Fruit fly (Drosophila melanogaster) whole organism, embryonic: ENCODE results near the gene CG3909.
A peak's percentile ranks its signal among the peaks of the same experiment; 100 is the strongest.

ENCODE experiments used
- CG11696 ChIP-seq: fragments of 200-800 bp; sonication (Bioruptor generic); IDR thresholded peaks from 2 replicates; pipeline ENCODE4 v1.3.6; 2022; ENCODE audit warnings: missing biosample characterization, missing genetic modification characterization
- CG11723 ChIP-seq: fragments of 200-800 bp; sonication (Bioruptor generic); optimal IDR thresholded peaks from 2 replicates; lab custom pipeline; 2017; ENCODE audit warnings: missing biosample characterization, mild to moderate bottlenecking, missing genetic modification characterization
- CG12744 ChIP-seq: fragments of 200-800 bp; sonication (Bioruptor generic); optimal IDR thresholded peaks from 2 replicates; lab custom pipeline; 2016; ENCODE audit warnings: missing biosample characterization, missing genetic modification characterization
- CG13296 ChIP-seq: fragments of 200-800 bp; sonication (Bioruptor generic); optimal IDR thresholded peaks from 3 replicates; lab custom pipeline; 2018; ENCODE audit warnings: missing biosample characterization, mild to moderate bottlenecking, missing genetic modification characterization
- CG17186 ChIP-seq: fragments of 200-800 bp; sonication (Bioruptor generic); optimal IDR thresholded peaks from 3 replicates; lab custom pipeline; 2017; ENCODE audit warnings: missing biosample characterization, missing genetic modification reagents, missing genetic modification characterization
- CG34224 ChIP-seq: fragments of 200-800 bp; sonication (Bioruptor generic); IDR thresholded peaks from 3 replicates; pipeline ENCODE4 v1.3.6; 2022; ENCODE audit warnings: missing biosample characterization, missing genetic modification characterization; ENCODE audit not compliant: partially characterized antibody
- CG34376 ChIP-seq: fragments of 200-800 bp; sonication (Bioruptor generic); optimal IDR thresholded peaks from 2 replicates; lab custom pipeline; 2018; ENCODE audit warnings: missing biosample characterization, mild to moderate bottlenecking, missing genetic modification characterization
- CG34422 ChIP-seq: fragments of 200-800 bp; sonication (Bioruptor generic); IDR thresholded peaks from 3 replicates; pipeline ENCODE4 v1.3.6; 2022; ENCODE audit warnings: missing biosample characterization, missing genetic modification characterization
- CG4282 ChIP-seq: fragments of 200-800 bp; sonication (Bioruptor generic); optimal IDR thresholded peaks from 2 replicates; lab custom pipeline; 2016; ENCODE audit warnings: missing biosample characterization, missing genetic modification characterization
- CG6272 ChIP-seq: fragments of 200-800 bp; sonication (Bioruptor generic); IDR thresholded peaks from 2 replicates; pipeline ENCODE4 v1.3.6; 2022; ENCODE audit warnings: missing biosample characterization, missing genetic modification characterization
- CG6689 ChIP-seq: fragments of 200-800 bp; sonication (Bioruptor generic); IDR thresholded peaks from 2 replicates; pipeline ENCODE4 v1.3.6; 2022; ENCODE audit warnings: missing biosample characterization, missing genetic modification characterization
- CG9797 ChIP-seq: fragments of 200-800 bp; sonication (Bioruptor generic); optimal IDR thresholded peaks from 3 replicates; lab custom pipeline; 2018; ENCODE audit warnings: missing biosample characterization, mild to moderate bottlenecking, missing genetic modification characterization
- CHES-1-like ChIP-seq: fragments of 200-800 bp; sonication (Bioruptor generic); optimal IDR thresholded peaks from 2 replicates; lab custom pipeline; 2016; ENCODE audit warnings: missing biosample characterization, missing genetic modification characterization
- Camta ChIP-seq: fragments of 200-800 bp; sonication (Bioruptor generic); optimal IDR thresholded peaks from 2 replicates; lab custom pipeline; 2016; ENCODE audit warnings: missing biosample characterization, missing genetic modification characterization
- Chrac-16 ChIP-seq: fragments of 200-800 bp; sonication (Bioruptor generic); optimal IDR thresholded peaks from 3 replicates; lab custom pipeline; 2016; ENCODE audit warnings: missing biosample characterization, missing genetic modification characterization
- HLHmδ ChIP-seq: fragments of 200-800 bp; sonication (Bioruptor generic); optimal IDR thresholded peaks from 2 replicates; lab custom pipeline; 2018; ENCODE audit warnings: missing biosample characterization, mild to moderate bottlenecking, missing genetic modification characterization, moderate library complexity
- Med ChIP-seq: fragments of 200-800 bp; sonication (Bioruptor generic); peaks from one replicate; lab custom pipeline; 2016; ENCODE audit warnings: missing biosample characterization, missing genetic modification characterization, mild to moderate bottlenecking, inconsistent platforms, moderate library complexity
- Optix ChIP-seq: fragments of 200-800 bp; sonication (Bioruptor generic); IDR thresholded peaks from 3 replicates; pipeline ENCODE4 v1.3.6; 2022; ENCODE audit warnings: missing biosample characterization, missing genetic modification characterization
- PHDP ChIP-seq: fragments of 200-800 bp; sonication (Bioruptor generic); optimal IDR thresholded peaks from 3 replicates; lab custom pipeline; 2018; ENCODE audit warnings: missing biosample characterization, mild to moderate bottlenecking, missing genetic modification characterization, moderate library complexity
- Side ChIP-seq: fragments of 200-800 bp; sonication (Bioruptor generic); optimal IDR thresholded peaks from 2 replicates; lab custom pipeline; 2016; ENCODE audit warnings: missing biosample characterization, missing genetic modification characterization
- bab2 ChIP-seq: fragments of 200-800 bp; sonication (Bioruptor generic); optimal IDR thresholded peaks from 2 replicates; lab custom pipeline; 2016; ENCODE audit warnings: missing biosample characterization, missing genetic modification characterization
- bcd ChIP-seq: fragments of 200-800 bp; sonication (Bioruptor generic); optimal IDR thresholded peaks from 2 replicates; lab custom pipeline; 2017; ENCODE audit warnings: missing biosample characterization, mild to moderate bottlenecking, missing genetic modification characterization
- cg ChIP-seq: fragments of 200-800 bp; sonication (Bioruptor generic); optimal IDR thresholded peaks from 3 replicates; lab custom pipeline; 2019; ENCODE audit warnings: missing biosample characterization, mild to moderate bottlenecking, missing genetic modification characterization, moderate library complexity
- croc ChIP-seq: fragments of 200-800 bp; sonication (Bioruptor generic); conservative IDR thresholded peaks from 3 replicates; pipeline ENCODE4 v1.3.6; 2022; ENCODE audit warnings: missing biosample characterization, missing genetic modification characterization
- da ChIP-seq: fragments of 200-800 bp; sonication (Bioruptor generic); optimal IDR thresholded peaks from 2 replicates; lab custom pipeline; 2016; ENCODE audit warnings: missing biosample characterization, missing genetic modification characterization
- exex ChIP-seq: fragments of 200-800 bp; sonication (Bioruptor generic); optimal IDR thresholded peaks from 4 replicates; lab custom pipeline; 2018; ENCODE audit warnings: missing biosample characterization, mild to moderate bottlenecking, missing genetic modification characterization, moderate library complexity
- gem ChIP-seq: fragments of 200-800 bp; sonication (Bioruptor generic); optimal IDR thresholded peaks from 2 replicates; lab custom pipeline; 2019; ENCODE audit warnings: missing biosample characterization, mild to moderate bottlenecking, missing genetic modification characterization, moderate library complexity
- h ChIP-seq: fragments of >200 bp; optimal IDR thresholded peaks from 2 replicates; lab custom pipeline; 2017
- nerfin-1 ChIP-seq: fragments of 200-800 bp; sonication (Bioruptor generic); optimal IDR thresholded peaks from 3 replicates; lab custom pipeline; 2019; ENCODE audit warnings: missing biosample characterization, mild to moderate bottlenecking, missing genetic modification characterization, moderate library complexity
- org-1 ChIP-seq: fragments of 200-800 bp; sonication (Bioruptor generic); optimal IDR thresholded peaks from 2 replicates; lab custom pipeline; 2017; ENCODE audit warnings: missing biosample characterization, missing genetic modification characterization
- pfk ChIP-seq: fragments of 200-800 bp; sonication (Bioruptor generic); optimal IDR thresholded peaks from 2 replicates; lab custom pipeline; 2018; ENCODE audit warnings: missing biosample characterization, mild to moderate bottlenecking, missing genetic modification characterization, moderate library complexity
- prd ChIP-seq, 3 experiments: fragments of >200 bp in 2 of 3; fragments of 200-800 bp in 1 of 3; sonication (Bioruptor generic) in 1 of 3; optimal IDR thresholded peaks in 2 of 3; IDR thresholded peaks in 1 of 3; 2 replicates in 2 of 3; 3 replicates in 1 of 3; pipeline versions ENCODE4 v1.3.6 to Lab custom; 2017 to 2022; ENCODE audit warnings: missing biosample characterization in 1 of 3, missing genetic modification characterization in 1 of 3
- rib ChIP-seq: fragments of 200-800 bp; sonication (Bioruptor generic); IDR thresholded peaks from 2 replicates; pipeline ENCODE4 v1.3.6; 2022; ENCODE audit warnings: missing biosample characterization, missing genetic modification characterization
- sd ChIP-seq: fragments of 200-800 bp; sonication (Bioruptor generic); optimal IDR thresholded peaks from 3 replicates; lab custom pipeline; 2018; ENCODE audit warnings: missing biosample characterization, mild to moderate bottlenecking, missing genetic modification characterization, moderate library complexity
- sisA ChIP-seq: fragments of 200-800 bp; sonication (Bioruptor generic); IDR thresholded peaks from 2 replicates; pipeline ENCODE4 v1.3.6; 2022; ENCODE audit warnings: missing biosample characterization, missing genetic modification characterization
- sna ChIP-seq: fragments of 200-800 bp; sonication (Bioruptor generic); IDR thresholded peaks from 2 replicates; pipeline ENCODE4 v1.3.6; 2022; ENCODE audit warnings: missing biosample characterization, missing genetic modification characterization; ENCODE audit not compliant: partially characterized antibody
- sqz ChIP-seq: fragments of 200-800 bp; sonication (Bioruptor generic); optimal IDR thresholded peaks from 3 replicates; lab custom pipeline; 2018; ENCODE audit warnings: missing biosample characterization, mild to moderate bottlenecking, missing genetic modification characterization
- tin ChIP-seq: fragments of 200-800 bp; sonication (Bioruptor generic); optimal IDR thresholded peaks from 3 replicates; lab custom pipeline; 2016; ENCODE audit warnings: missing biosample characterization, missing genetic modification characterization
- ttk ChIP-seq: fragments of 200-800 bp; sonication (Bioruptor generic); IDR thresholded peaks from 2 replicates; pipeline ENCODE4 v2.1.2; 2022; ENCODE audit warnings: missing biosample characterization, missing genetic modification characterization
- tup ChIP-seq: fragments of 200-800 bp; sonication (Bioruptor generic); optimal IDR thresholded peaks from 2 replicates; lab custom pipeline; 2016; ENCODE audit warnings: missing biosample characterization, mild to moderate bottlenecking, missing genetic modification characterization, moderate library complexity
- unpg ChIP-seq: fragments of 200-800 bp; sonication (Bioruptor generic); optimal IDR thresholded peaks from 3 replicates; lab custom pipeline; 2018; ENCODE audit warnings: missing biosample characterization, mild to moderate bottlenecking, missing genetic modification characterization, moderate library complexity
- wdn ChIP-seq: fragments of 200-800 bp; sonication (Bioruptor generic); IDR thresholded peaks from 2 replicates; pipeline ENCODE4 v1.3.6; 2022; ENCODE audit warnings: missing biosample characterization, missing genetic modification characterization
- z ChIP-seq: fragments of 200-800 bp; sonication (Bioruptor generic); IDR thresholded peaks from 3 replicates; pipeline ENCODE4 v1.3.6; 2022; ENCODE audit warnings: missing biosample characterization, missing genetic modification characterization

The CG3909 gene

dm6 chr3R:10042664-10043372 lies at the start of gene CG3909, which contains the start of gene Mical (continued):
- TF ChIP-seq CG9797, result peak; percentile 91
- TF ChIP-seq CG34224 (GFP tag; lab: Robert Waterston, UW), result peak; percentile 61; the same call in 2 of the 3 replicates
- peak; percentile 72 for TF ChIP-seq HLHmδ (GFP tag; lab: Kevin White, UChicago)
- TF ChIP-seq Med (GFP tag; lab: Kevin White, UChicago), result peak; percentile 83
- no peak for TF ChIP-seq pfk (GFP tag; lab: Kevin White, UChicago)
- peak; percentile 16 for TF ChIP-seq org-1 (GFP tag; lab: Kevin White, UChicago)
- peak; percentile 54 for TF ChIP-seq bab2 (GFP tag; lab: Kevin White, UChicago)
- peak; percentile 92 for TF ChIP-seq CG34422 (GFP tag; lab: Robert Waterston, UW)
- TF ChIP-seq CG12744 (GFP tag; lab: Kevin White, UChicago), result no peak
- peak; percentile 88 for TF ChIP-seq unpg
- peak; percentile 76 for TF ChIP-seq exex
- no peak for TF ChIP-seq prd (optimal IDR thresholded peaks at IDR 0.05; lab: Kevin White, UChicago)
- peak; percentile 91 for TF ChIP-seq prd (GFP tag; IDR thresholded peaks at IDR 0.05; lab: Robert Waterston, UW)
- peak; percentile 69 for TF ChIP-seq nerfin-1 (tag; lab: Kevin White, UChicago)
- peak; percentile 76 for TF ChIP-seq CG6272 (GFP tag; lab: Robert Waterston, UW)
- TF ChIP-seq Side (GFP tag; lab: Kevin White, UChicago), result peak; percentile 15
- TF ChIP-seq CG11696 (GFP tag; lab: Robert Waterston, UW), result peak; percentile 75
- peak; percentile 83 for TF ChIP-seq wdn (GFP tag; lab: Robert Waterston, UW)
- peak; percentile 88 for TF ChIP-seq CG13296 (GFP tag; lab: Kevin White, UChicago)
- TF ChIP-seq PHDP (tag; lab: Kevin White, UChicago), result peak; percentile 85
- 0 out of 3 replicates have a peak, but pooled peaks have one; percentile 7 for TF ChIP-seq Optix (GFP tag; lab: Robert Waterston, UW)
- peak; percentile 75 for TF ChIP-seq tin
- no peak for TF ChIP-seq sqz (GFP tag; lab: Kevin White, UChicago)
- peak; percentile 50 for TF ChIP-seq CG4282 (GFP tag; lab: Kevin White, UChicago)
- TF ChIP-seq z, result no peak
- TF ChIP-seq CG11723 (GFP tag; lab: Kevin White, UChicago), result peak; percentile 43
- peak; percentile 52 for TF ChIP-seq CHES-1-like
- peak; percentile 53 for TF ChIP-seq croc (GFP tag; lab: Robert Waterston, UW)
- TF ChIP-seq cg, result peak; percentile 52
- TF ChIP-seq CG6689, result peak; percentile 90
- TF ChIP-seq rib (GFP tag; lab: Robert Waterston, UW), result peak; percentile 57; the same call in 1 of the 2 replicates
- TF ChIP-seq CG34376 (GFP tag; lab: Kevin White, UChicago), result peak; percentile 36
- TF ChIP-seq da (GFP tag; lab: Kevin White, UChicago), result no peak
- TF ChIP-seq bcd (GFP tag; lab: Kevin White, UChicago), result peak; percentile 74
- peak; percentile 86 for TF ChIP-seq ttk (GFP tag; lab: Robert Waterston, UW)
- no peak for TF ChIP-seq h
- peak; percentile 78 for TF ChIP-seq sd (tag; lab: Kevin White, UChicago)
- peak; percentile 13 for TF ChIP-seq CG17186 (GFP tag; lab: Kevin White, UChicago)
- TF ChIP-seq Camta (GFP tag; lab: Kevin White, UChicago), result no peak
- TF ChIP-seq sisA (GFP tag; lab: Robert Waterston, UW), result peak; percentile 80
- TF ChIP-seq tup (GFP tag; lab: Kevin White, UChicago), result no peak
- TF ChIP-seq sna (GFP tag; lab: Robert Waterston, UW), result peak; percentile 42; the same call in 1 of the 2 replicates
- peak; percentile 95 for TF ChIP-seq gem (tag; lab: Kevin White, UChicago)
- TF ChIP-seq Chrac-16 (GFP tag; lab: Kevin White, UChicago), result peak; percentile 82
